Fruit fly (Drosophila melanogaster) whole organism, embryonic: ENCODE measurements around the gene CG13252.
A peak's percentile ranks its signal among the peaks of the same experiment; 100 is the strongest.

ENCODE experiments used
- Ada2b ChIP-seq: fragments of 200-800 bp; sonication (Bioruptor generic); IDR thresholded peaks from 2 replicates; pipeline ENCODE4 v1.3.6; 2022; ENCODE audit warnings: missing biosample characterization, missing genetic modification characterization
- Antp ChIP-seq: fragments of 200-800 bp; sonication (Bioruptor generic); optimal IDR thresholded peaks from 3 replicates; lab custom pipeline; 2016; ENCODE audit warnings: missing biosample characterization, missing genetic modification characterization
- Asciz ChIP-seq: fragments of 200-800 bp; sonication (Bioruptor generic); optimal IDR thresholded peaks from 2 replicates; lab custom pipeline; 2017; ENCODE audit warnings: missing biosample characterization, mild to moderate bottlenecking, missing genetic modification characterization, missing genetic modification reagents
- Blimp-1 ChIP-seq: fragments of 200-800 bp; sonication (Bioruptor generic); optimal IDR thresholded peaks from 3 replicates; lab custom pipeline; 2018; ENCODE audit warnings: missing biosample characterization, missing genetic modification characterization, mild to moderate bottlenecking, moderate library complexity, missing genetic modification reagents
- CG11398 ChIP-seq: fragments of 200-800 bp; sonication (Bioruptor generic); optimal IDR thresholded peaks from 2 replicates; lab custom pipeline; 2016; ENCODE audit warnings: missing biosample characterization, missing genetic modification characterization
- CG11504 ChIP-seq: fragments of 200-800 bp; sonication (Bioruptor generic); optimal IDR thresholded peaks from 3 replicates; lab custom pipeline; 2019; ENCODE audit warnings: missing biosample characterization, mild to moderate bottlenecking, missing genetic modification characterization, moderate library complexity
- CG12071 ChIP-seq: fragments of 200-800 bp; sonication (Bioruptor generic); optimal IDR thresholded peaks from 3 replicates; lab custom pipeline; 2018; ENCODE audit warnings: missing biosample characterization, mild to moderate bottlenecking, missing genetic modification characterization
- CG13296 ChIP-seq: fragments of 200-800 bp; sonication (Bioruptor generic); optimal IDR thresholded peaks from 3 replicates; lab custom pipeline; 2018; ENCODE audit warnings: missing biosample characterization, mild to moderate bottlenecking, missing genetic modification characterization
- CG13775 ChIP-seq: fragments of 200-800 bp; sonication (Bioruptor generic); optimal IDR thresholded peaks from 3 replicates; lab custom pipeline; 2017; ENCODE audit warnings: missing biosample characterization, mild to moderate bottlenecking, missing genetic modification characterization
- CG14667 ChIP-seq: fragments of 200-800 bp; sonication (Bioruptor generic); IDR thresholded peaks from 2 replicates; pipeline ENCODE4 v1.3.6; 2022; ENCODE audit warnings: missing biosample characterization, missing genetic modification characterization
- CG1832 ChIP-seq: fragments of 200-800 bp; sonication (Bioruptor generic); optimal IDR thresholded peaks from 2 replicates; lab custom pipeline; 2017; ENCODE audit warnings: missing biosample characterization, mild to moderate bottlenecking, missing genetic modification characterization, inconsistent platforms
- CG18764 ChIP-seq: fragments of 200-800 bp; sonication (Bioruptor generic); optimal IDR thresholded peaks from 3 replicates; lab custom pipeline; 2016; ENCODE audit warnings: missing biosample characterization, missing genetic modification characterization
- CG2678 ChIP-seq: fragments of 200-800 bp; sonication (Bioruptor generic); optimal IDR thresholded peaks from 3 replicates; lab custom pipeline; 2019; ENCODE audit warnings: missing biosample characterization, mild to moderate bottlenecking, missing genetic modification characterization, moderate library complexity
- CG34224 ChIP-seq: fragments of 200-800 bp; sonication (Bioruptor generic); IDR thresholded peaks from 3 replicates; pipeline ENCODE4 v1.3.6; 2022; ENCODE audit warnings: missing biosample characterization, missing genetic modification characterization; ENCODE audit not compliant: partially characterized antibody
- CG42726 ChIP-seq: fragments of 200-800 bp; sonication (Bioruptor generic); IDR thresholded peaks from 2 replicates; pipeline ENCODE4 v1.3.6; 2022; ENCODE audit warnings: missing biosample characterization, missing genetic modification characterization; ENCODE audit not compliant: partially characterized antibody
- CG6683 ChIP-seq: fragments of 200-800 bp; sonication (Bioruptor generic); optimal IDR thresholded peaks from 2 replicates; lab custom pipeline; 2017; ENCODE audit warnings: missing biosample characterization, mild to moderate bottlenecking, missing genetic modification characterization, missing genetic modification reagents
- CG7357 ChIP-seq: fragments of 200-800 bp; sonication (Bioruptor generic); IDR thresholded peaks from 3 replicates; pipeline ENCODE4 v1.3.6; 2022; ENCODE audit warnings: missing biosample characterization, missing genetic modification characterization
- CG7372 ChIP-seq: fragments of 200-800 bp; sonication (Bioruptor generic); IDR thresholded peaks from 2 replicates; pipeline ENCODE4 v1.3.6; 2022; ENCODE audit warnings: missing biosample characterization, missing genetic modification characterization
- CG8089 ChIP-seq: fragments of 200-800 bp; sonication (Bioruptor generic); optimal IDR thresholded peaks from 3 replicates; lab custom pipeline; 2016; ENCODE audit warnings: missing biosample characterization, missing genetic modification characterization
- Doc3 ChIP-seq: fragments of 200-800 bp; sonication (Bioruptor generic); IDR thresholded peaks from 3 replicates; pipeline ENCODE4 v1.3.6; 2022; ENCODE audit warnings: missing biosample characterization, missing genetic modification characterization; ENCODE audit not compliant: partially characterized antibody
- H2.0 ChIP-seq: fragments of 200-800 bp; sonication (Bioruptor generic); IDR thresholded peaks from 2 replicates; pipeline ENCODE4 v1.3.6; 2022; ENCODE audit warnings: missing biosample characterization, missing genetic modification characterization
- HLH54F ChIP-seq: fragments of 200-800 bp; sonication (Bioruptor generic); optimal IDR thresholded peaks from 3 replicates; lab custom pipeline; 2016; ENCODE audit warnings: missing biosample characterization, missing genetic modification characterization
- HmgD ChIP-seq: fragments of 200-800 bp; sonication (Bioruptor generic); optimal IDR thresholded peaks from 3 replicates; lab custom pipeline; 2016; ENCODE audit warnings: missing biosample characterization, missing genetic modification characterization
- Hr39 ChIP-seq: fragments of >200 bp; optimal IDR thresholded peaks from 2 replicates; lab custom pipeline; 2017
- Hsf ChIP-seq: fragments of 200-800 bp; sonication (Bioruptor generic); optimal IDR thresholded peaks from 3 replicates; lab custom pipeline; 2016; ENCODE audit warnings: missing biosample characterization, missing genetic modification characterization
- Poxn ChIP-seq: fragments of 200-800 bp; sonication (Bioruptor generic); IDR thresholded peaks from 2 replicates; pipeline ENCODE4 v1.3.6; 2022; ENCODE audit warnings: missing biosample characterization, missing genetic modification characterization
- Rfx ChIP-seq: fragments of 200-800 bp; sonication (Bioruptor generic); IDR thresholded peaks from 2 replicates; pipeline ENCODE4 v1.3.6; 2022; ENCODE audit warnings: missing biosample characterization, missing genetic modification characterization
- Side ChIP-seq: fragments of 200-800 bp; sonication (Bioruptor generic); optimal IDR thresholded peaks from 2 replicates; lab custom pipeline; 2016; ENCODE audit warnings: missing biosample characterization, missing genetic modification characterization
- Ssrp ChIP-seq: fragments of 200-800 bp; sonication (Bioruptor generic); optimal IDR thresholded peaks from 2 replicates; lab custom pipeline; 2018; ENCODE audit warnings: missing biosample characterization, mild to moderate bottlenecking, missing genetic modification characterization, moderate library complexity
- Tbp ChIP-seq: fragments of >200 bp; optimal IDR thresholded peaks from 2 replicates; lab custom pipeline; 2018; ENCODE audit warnings: missing biosample characterization, missing genetic modification characterization
- bcd ChIP-seq: fragments of 200-800 bp; sonication (Bioruptor generic); optimal IDR thresholded peaks from 2 replicates; lab custom pipeline; 2017; ENCODE audit warnings: missing biosample characterization, mild to moderate bottlenecking, missing genetic modification characterization
- bsh ChIP-seq, 2 experiments: fragments of 200-800 bp; sonication (Bioruptor generic); optimal IDR thresholded peaks; 2 replicates each; lab custom pipeline; 2017 to 2018; ENCODE audit warnings: mild to moderate bottlenecking in 2 of 2, missing biosample characterization in 2 of 2, missing genetic modification characterization in 2 of 2, moderate library complexity in 1 of 2
- btn ChIP-seq: fragments of 200-800 bp; sonication (Bioruptor generic); optimal IDR thresholded peaks from 2 replicates; lab custom pipeline; 2016; ENCODE audit warnings: missing biosample characterization, missing genetic modification characterization
- cato ChIP-seq: fragments of 200-800 bp; sonication (Bioruptor generic); optimal IDR thresholded peaks from 2 replicates; lab custom pipeline; 2016; ENCODE audit warnings: missing biosample characterization, missing genetic modification characterization, borderline replicate concordance
- chm ChIP-seq: fragments of 200-800 bp; sonication (Bioruptor generic); IDR thresholded peaks from 2 replicates; pipeline ENCODE4 v1.3.6; 2022; ENCODE audit warnings: missing biosample characterization, missing genetic modification characterization
- dimm ChIP-seq: fragments of 200-800 bp; sonication (Bioruptor generic); IDR thresholded peaks from 2 replicates; pipeline ENCODE4 v1.3.6; 2022; ENCODE audit warnings: missing biosample characterization, missing genetic modification characterization
- fd64A ChIP-seq: fragments of 200-800 bp; sonication (Bioruptor generic); optimal IDR thresholded peaks from 3 replicates; lab custom pipeline; 2018; ENCODE audit warnings: missing biosample characterization, mild to moderate bottlenecking, missing genetic modification characterization
- inv ChIP-seq: fragments of 200-800 bp; sonication (Bioruptor generic); IDR thresholded peaks from 2 replicates; pipeline ENCODE4 v1.3.6; 2022; ENCODE audit warnings: missing biosample characterization, missing genetic modification characterization; ENCODE audit not compliant: partially characterized antibody
- jing ChIP-seq: fragments of 200-800 bp; sonication (Bioruptor generic); optimal IDR thresholded peaks from 2 replicates; lab custom pipeline; 2018; ENCODE audit warnings: missing biosample characterization, mild to moderate bottlenecking, missing genetic modification characterization
- mam ChIP-seq: fragments of 200-800 bp; sonication (Bioruptor generic); optimal IDR thresholded peaks from 3 replicates; lab custom pipeline; 2016; ENCODE audit warnings: missing biosample characterization, missing genetic modification characterization
- onecut ChIP-seq: fragments of 200-800 bp; sonication (Bioruptor generic); IDR thresholded peaks from 2 replicates; pipeline ENCODE4 v1.3.6; 2022; ENCODE audit warnings: missing biosample characterization, missing genetic modification characterization
- ro ChIP-seq: fragments of 200-800 bp; sonication (Bioruptor generic); IDR thresholded peaks from 2 replicates; pipeline ENCODE4 v1.3.6; 2022; ENCODE audit warnings: missing biosample characterization, missing genetic modification characterization
- scrt ChIP-seq: fragments of 200-800 bp; sonication (Bioruptor generic); optimal IDR thresholded peaks from 2 replicates; lab custom pipeline; 2018; ENCODE audit warnings: missing biosample characterization, mild to moderate bottlenecking, missing genetic modification characterization, moderate library complexity
- sr ChIP-seq: fragments of 200-800 bp; sonication (Bioruptor generic); IDR thresholded peaks from 3 replicates; pipeline ENCODE4 v1.3.6; 2022; ENCODE audit warnings: missing biosample characterization, missing genetic modification characterization
- tx ChIP-seq: fragments of 200-800 bp; sonication (Bioruptor generic); optimal IDR thresholded peaks from 2 replicates; lab custom pipeline; 2016; ENCODE audit warnings: missing biosample characterization, missing genetic modification characterization
- vnd ChIP-seq: fragments of 200-800 bp; sonication (Bioruptor generic); IDR thresholded peaks from 3 replicates; pipeline ENCODE4 v1.3.6; 2022; ENCODE audit warnings: missing biosample characterization, missing genetic modification characterization; ENCODE audit not compliant: partially characterized antibody
- wor ChIP-seq: fragments of 200-800 bp; sonication (Bioruptor generic); IDR thresholded peaks from 2 replicates; pipeline ENCODE4 v1.3.6; 2022; ENCODE audit warnings: missing biosample characterization, missing genetic modification characterization
- zen2 ChIP-seq: fragments of 200-800 bp; sonication (Bioruptor generic); IDR thresholded peaks from 3 replicates; pipeline ENCODE4 v1.3.6; 2022; ENCODE audit warnings: missing biosample characterization, missing genetic modification characterization; ENCODE audit not compliant: partially characterized antibody
- zfh1 ChIP-seq: fragments of 200-800 bp; sonication (Bioruptor generic); IDR thresholded peaks from 3 replicates; pipeline ENCODE4 v1.3.6; 2022; ENCODE audit warnings: missing biosample characterization, missing genetic modification characterization

The CG13252 gene

DNA sequence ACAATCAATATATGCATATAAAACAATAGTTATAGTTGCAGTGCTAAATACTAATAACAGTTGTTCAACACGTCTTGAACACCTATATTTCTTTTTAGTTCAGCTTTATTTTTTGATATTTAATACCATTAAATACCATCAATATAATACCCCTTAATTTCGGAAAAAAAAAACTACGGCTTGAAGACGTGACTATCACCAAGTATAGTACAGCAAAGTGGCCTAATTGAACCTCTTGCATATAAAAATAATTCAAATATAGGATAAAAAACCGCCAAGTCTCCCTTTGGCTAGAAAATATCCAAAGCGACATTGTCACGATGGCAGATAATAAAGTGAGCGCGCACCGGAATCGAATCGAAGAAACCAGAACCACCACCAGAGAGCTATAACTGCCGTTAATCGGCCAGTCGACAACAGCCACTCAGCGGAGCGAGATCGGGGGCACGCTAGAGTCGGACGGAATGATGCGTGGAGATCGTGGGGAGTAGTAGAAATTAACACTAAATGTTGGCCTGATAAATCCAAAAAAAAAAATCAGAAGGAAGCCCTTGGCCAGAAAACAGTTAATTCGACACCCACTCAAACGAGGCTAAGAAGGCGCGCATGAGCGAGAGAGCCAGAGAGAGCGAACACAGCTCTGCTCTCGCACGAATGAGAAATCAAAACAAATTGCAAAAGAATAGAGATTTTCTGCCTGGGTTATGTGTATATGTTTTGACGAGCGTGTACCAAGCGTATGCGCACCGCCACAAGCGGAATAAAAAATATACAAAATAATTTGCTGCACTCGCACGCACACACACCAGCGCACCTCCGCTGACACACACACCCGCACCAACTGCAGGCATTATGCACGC is 54.7 kb downstream of the CG13252 start (continued):
- TF ChIP-seq bsh (GFP tag; optimal IDR thresholded peaks at IDR 0.05; lab: Kevin White, UChicago) (no peak), ro (GFP tag; lab: Robert Waterston, UW) (no peak), scrt (GFP tag; lab: Kevin White, UChicago) (peak; percentile 37), CG7357 (no peak), zfh1 (GFP tag; lab: Robert Waterston, UW) (0 out of 3 replicates have a peak, but pooled peaks have one; percentile 52), tx (no peak), dimm (GFP tag; lab: Robert Waterston, UW) (no peak), fd64A (no peak), Hsf (peak; percentile 16), Blimp-1 (GFP tag; lab: Kevin White, UChicago) (no peak), CG11398 (GFP tag; lab: Kevin White, UChicago) (no peak), HmgD (no peak), Antp (GFP tag; lab: Kevin White, UChicago) (peak; percentile 9), CG18764 (GFP tag; lab: Kevin White, UChicago) (no peak), wor (GFP tag; lab: Robert Waterston, UW) (no peak), Tbp (GFP tag; lab: Kevin White, UChicago) (peak; percentile 83), onecut (0 out of 2 replicates have a peak, but pooled peaks have one; percentile 9), CG42726 (GFP tag; lab: Robert Waterston, UW) (peak; percentile 53; the same call in 1 of the 2 replicates), btn (GFP tag; lab: Kevin White, UChicago) (no peak), CG11504 (tag; lab: Kevin White, UChicago) (peak; percentile 61), Ssrp (no peak), H2.0 (no peak), Rfx (GFP tag; lab: Robert Waterston, UW) (peak; percentile 33; the same call in 1 of the 2 replicates), CG2678 (peak; percentile 68), Ada2b (GFP tag; lab: Robert Waterston, UW) (no peak), inv (GFP tag; lab: Robert Waterston, UW) (0 out of 2 replicates have a peak, but pooled peaks have one; percentile 27), sr (GFP tag; lab: Robert Waterston, UW) (peak; percentile 86), Hr39 (lab: Kevin White, UChicago) (no peak), Poxn (GFP tag; lab: Robert Waterston, UW) (no peak), CG13296 (peak; percentile 27), bcd (GFP tag; lab: Kevin White, UChicago) (peak; percentile 24), chm (peak; percentile 71), Asciz (GFP tag; lab: Kevin White, UChicago) (no peak), mam (peak; percentile 14), zen2 (GFP tag; lab: Robert Waterston, UW) (no peak), CG6683 (GFP tag; lab: Kevin White, UChicago) (no peak), CG34224 (GFP tag; lab: Robert Waterston, UW) (peak; percentile 69), CG7372 (GFP tag; lab: Robert Waterston, UW) (no peak), cato (GFP tag; lab: Kevin White, UChicago) (no peak), Side (GFP tag; lab: Kevin White, UChicago) (peak; percentile 57), CG1832 (no peak), vnd (GFP tag; lab: Robert Waterston, UW) (0 out of 3 replicates have a peak, but pooled peaks have one; percentile 31), CG13775 (GFP tag; lab: Kevin White, UChicago) (peak; percentile 37), CG8089 (GFP tag; lab: Kevin White, UChicago) (peak; percentile 18), CG14667 (GFP tag; lab: Robert Waterston, UW) (no peak), HLH54F (GFP tag; lab: Kevin White, UChicago) (peak; percentile 2), Doc3 (no peak), jing (GFP tag; lab: Kevin White, UChicago) (no peak), CG12071 (GFP tag; lab: Kevin White, UChicago) (no peak)
